Worm (Caenorhabditis elegans) whole organism, L4 larva: Measurements from ENCODE around the gene knl-3.

Experiments used
- aha-1 ChIP-seq: fragments of 150-350 bp; peaks from one replicate; lab custom pipeline; 2014; ENCODE audit warnings: missing biosample characterization, missing genetic modification characterization
- ama-1 ChIP-seq: fragments of 150-350 bp; optimal IDR thresholded peaks from 2 replicates; lab custom pipeline; 2014; ENCODE audit warnings: inconsistent platforms, mixed read lengths
- hlh-30 ChIP-seq: sonication (generic microtip); optimal IDR thresholded peaks from 2 replicates; lab custom pipeline; 2017; ENCODE audit warnings: antibody characterized with exemption, mild to moderate bottlenecking, missing genetic modification characterization, missing compliant biosample characterization; ENCODE audit not compliant: insufficient read depth
- lin-29 ChIP-seq: fragments of 200-800 bp; sonication (Bioruptor generic); IDR thresholded peaks from 2 replicates; pipeline ENCODE4 v1.3.6; 2022; ENCODE audit warnings: missing genetic modification reagents, missing genetic modification characterization, missing compliant biosample characterization
- mdl-1 ChIP-seq, 2 experiments: fragments of 150-350 bp in 1 of 2; sonication (generic microtip) in 1 of 2; optimal IDR thresholded peaks; 2 replicates each; lab custom pipeline; 2014 to 2017; ENCODE audit warnings: missing biosample characterization in 2 of 2, missing genetic modification characterization in 2 of 2

DNA sequence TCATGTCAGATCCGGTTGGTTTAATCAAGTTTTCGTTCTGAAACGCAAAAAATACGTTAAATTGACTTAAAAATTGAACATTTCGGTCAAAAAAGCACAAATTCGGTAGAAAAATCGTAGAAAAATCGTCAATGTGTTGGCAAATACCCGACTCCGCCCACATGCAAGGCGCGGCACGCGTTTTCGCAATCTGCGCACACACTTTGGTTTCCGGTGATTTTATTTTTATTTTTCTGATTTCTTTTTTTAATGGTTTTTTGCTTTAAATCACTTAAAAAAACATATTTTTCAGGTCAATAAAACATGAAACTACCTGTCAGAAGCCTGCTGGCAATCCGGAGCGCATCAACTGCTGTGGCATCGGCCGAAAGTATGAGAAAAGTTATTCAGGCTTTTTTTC lies 47.7 kb upstream of the knl-3 start, which contains the start of the genes gly-7 and mrpl-39:
- TF ChIP-seq aha-1 (tag; lab: Kevin White, UChicago) = no peak
- no peak for TF ChIP-seq ama-1 (lab: Kevin White, UChicago)
- TF ChIP-seq lin-29 (GFP tag; lab: Robert Waterston, UW) = no peak
- TF ChIP-seq mdl-1 (tag; optimal IDR thresholded peaks at IDR 0.05; lab: Kevin White, UChicago) = no peak
- TF ChIP-seq hlh-30 (tag; lab: Kevin White, UChicago) = no peak
